Fruit fly (Drosophila melanogaster) Kc167 (cell line): ENCODE measurements around the gene CG14990.

Source experiments
- Myc ChIP-seq: fragments of >200 bp; optimal IDR thresholded peaks from 2 replicates; lab custom pipeline; 2017; ENCODE audit warnings: missing external identifiers
- Sin3A ChIP-seq: fragments of >200 bp; optimal IDR thresholded peaks from 2 replicates; lab custom pipeline; 2018; ENCODE audit warnings: missing external identifiers
- h ChIP-seq: fragments of >200 bp; optimal IDR thresholded peaks from 3 replicates; lab custom pipeline; 2018; ENCODE audit warnings: missing external identifiers
- insv ChIP-seq: fragments of >200 bp; optimal IDR thresholded peaks from 3 replicates; lab custom pipeline; 2018; ENCODE audit warnings: missing external identifiers
- psq ChIP-seq: fragments of >200 bp; optimal IDR thresholded peaks from 2 replicates; lab custom pipeline; 2017; ENCODE audit warnings: missing external identifiers
- ttk ChIP-seq: sonication (Bioruptor generic); optimal IDR thresholded peaks from 2 replicates; lab custom pipeline; 2017; ENCODE audit warnings: missing external identifiers

CG14990 gene

dm6 chr3L:4092705-4093257, at the start of gene CG14990:
CG14990 (plus strand) TSS chr3L:4093207.
- TF ChIP-seq Sin3A (lab: Kevin White, UChicago) (no peak), psq (lab: Kevin White, UChicago) (no peak)

- TF ChIP-seq ttk (no peak), insv (lab: Kevin White, UChicago) (no peak), Sin3A (lab: Kevin White, UChicago) (no peak), Myc (lab: Kevin White, UChicago) (no peak), psq (lab: Kevin White, UChicago) (no peak), h (lab: Kevin White, UChicago) (no peak)
These were observed 48.5 kb upstream of the CG14990 start for dm6 chr3L:4044497-4044896.

DNA sequence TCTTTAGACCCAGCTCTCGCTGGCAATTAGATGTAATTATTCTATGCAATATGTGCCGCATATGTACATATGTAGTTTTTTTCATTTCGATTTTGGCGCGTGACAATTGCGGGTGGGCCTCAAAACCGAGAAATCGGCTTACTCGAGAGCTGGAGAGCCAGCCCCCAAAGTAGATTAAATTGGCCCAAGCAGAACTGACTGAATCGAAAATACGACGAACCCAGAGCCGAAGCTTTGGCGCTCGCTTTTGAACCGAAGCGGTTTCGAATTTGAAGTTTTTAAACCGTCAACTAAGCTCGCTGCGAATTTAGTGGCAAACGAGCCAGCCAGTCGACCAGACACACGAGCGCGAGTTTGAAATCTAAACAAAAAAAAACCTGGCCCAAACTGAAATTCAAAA, 46.7 kb upstream of the CG14990 start, which contains the start of gene CG1136:
Gene CG1136 (plus strand): TSS at position 308 of the 400 bp plus-strand sequence.
- TF ChIP-seq ttk, result no peak
- no peak for TF ChIP-seq Sin3A (lab: Kevin White, UChicago)
- TF ChIP-seq h (lab: Kevin White, UChicago), result no peak
- no peak for TF ChIP-seq Myc (lab: Kevin White, UChicago)
- TF ChIP-seq psq (lab: Kevin White, UChicago), result no peak
- TF ChIP-seq insv (lab: Kevin White, UChicago), result no peak

- TF ChIP-seq Sin3A (lab: Kevin White, UChicago), result no peak
- no peak for TF ChIP-seq ttk
- no peak for TF ChIP-seq h (lab: Kevin White, UChicago)
- no peak for TF ChIP-seq insv (lab: Kevin White, UChicago)
- no peak for TF ChIP-seq Myc (lab: Kevin White, UChicago)
- no peak for TF ChIP-seq psq (lab: Kevin White, UChicago)
These were observed 45.4 kb upstream of the CG14990 start, which contains the start of gene Dpy-30L2 for dm6 chr3L:4047635-4048034. Dpy-30L2 (minus strand) TSS chr3L:4047735.

DNA sequence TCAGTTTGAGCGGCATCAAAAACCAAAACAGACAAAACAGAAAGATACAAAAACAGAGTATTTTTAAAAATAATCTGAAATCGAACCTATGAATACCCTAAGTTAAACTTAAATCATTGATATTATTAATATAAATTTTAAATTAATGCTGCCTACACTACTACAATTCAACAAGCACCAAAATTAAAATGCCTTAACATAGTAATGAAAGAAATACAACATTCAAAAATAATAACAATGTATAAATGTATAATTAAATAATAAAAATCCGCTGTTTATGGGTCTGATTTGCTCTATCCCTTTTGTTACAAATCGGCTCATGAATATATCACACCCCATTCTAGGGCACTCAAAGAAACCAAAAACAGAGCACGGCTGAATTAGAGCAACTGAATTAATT, 43.9 kb upstream of the CG14990 start:
- no peak for TF ChIP-seq Myc (lab: Kevin White, UChicago)
- no peak for TF ChIP-seq ttk
- no peak for TF ChIP-seq insv (lab: Kevin White, UChicago)
- no peak for TF ChIP-seq psq (lab: Kevin White, UChicago)
- no peak for TF ChIP-seq Sin3A (lab: Kevin White, UChicago)
- no peak for TF ChIP-seq h (lab: Kevin White, UChicago)

dm6 chr3L:4055438-4055962, 37.5 kb upstream of the CG14990 start:
- TF ChIP-seq h (lab: Kevin White, UChicago) (no peak), ttk (no peak), Myc (lab: Kevin White, UChicago) (no peak)

- TF ChIP-seq h (lab: Kevin White, UChicago) (no peak), ttk (no peak)
These were observed 36.2 kb upstream of the CG14990 start for dm6 chr3L:4056812-4057211.

DNA sequence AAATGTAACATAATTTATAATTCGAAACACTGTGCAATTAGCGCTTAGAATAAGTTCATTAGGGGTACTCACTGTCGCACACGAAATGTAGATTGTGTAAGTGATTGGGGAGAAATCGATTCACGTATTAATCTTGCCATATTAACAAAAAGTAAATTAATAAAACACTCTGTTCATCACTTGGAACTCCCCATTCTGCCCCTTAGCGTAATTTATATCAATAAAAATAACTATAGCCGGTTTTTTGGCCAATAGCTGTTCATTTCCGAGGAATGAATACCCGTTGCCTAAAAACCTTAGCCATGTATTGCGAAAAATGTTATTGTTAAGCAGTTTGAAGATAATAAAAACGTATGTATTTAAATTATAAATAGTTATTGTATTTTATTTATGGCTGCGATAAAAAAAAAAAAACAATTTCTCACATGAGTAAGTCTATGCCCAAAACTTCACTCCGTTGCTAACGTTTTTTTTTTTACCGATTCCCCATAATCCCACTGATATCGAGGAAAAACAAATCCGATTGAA, 33.6 kb upstream of the CG14990 start, which contains the start of gene Ugt305A1:
Gene Ugt305A1 (plus strand): TSS at position 478 of the 528 bp plus-strand sequence.
- TF ChIP-seq psq (lab: Kevin White, UChicago) (no peak), Sin3A (lab: Kevin White, UChicago) (no peak), h (lab: Kevin White, UChicago) (no peak), insv (lab: Kevin White, UChicago) (no peak), ttk (no peak), Myc (lab: Kevin White, UChicago) (no peak)

- no peak for TF ChIP-seq Myc (lab: Kevin White, UChicago)
- no peak for TF ChIP-seq insv (lab: Kevin White, UChicago)
- no peak for TF ChIP-seq Sin3A (lab: Kevin White, UChicago)
- TF ChIP-seq h (lab: Kevin White, UChicago), result no peak
- TF ChIP-seq ttk, result no peak
- TF ChIP-seq psq (lab: Kevin White, UChicago), result no peak
These were observed 31.0 kb upstream of the CG14990 start, which contains the start of gene dib for dm6 chr3L:4061921-4062474. dib (plus strand) TSS chr3L:4062292.

- TF ChIP-seq ttk (no peak), Sin3A (lab: Kevin White, UChicago) (no peak), h (lab: Kevin White, UChicago) (no peak), Myc (lab: Kevin White, UChicago) (no peak), psq (lab: Kevin White, UChicago) (no peak), insv (lab: Kevin White, UChicago) (no peak)
These were observed 24.6 kb upstream of the CG14990 start for dm6 chr3L:4068368-4068767.

- TF ChIP-seq ttk (no peak), psq (lab: Kevin White, UChicago) (no peak), Sin3A (lab: Kevin White, UChicago) (no peak), h (lab: Kevin White, UChicago) (no peak), Myc (lab: Kevin White, UChicago) (no peak), insv (lab: Kevin White, UChicago) (no peak)
These were observed 23.9 kb upstream of the CG14990 start, which contains the start of gene CG32259 for dm6 chr3L:4069069-4069468. CG32259 (plus strand) TSS chr3L:4069369.
